Fruit fly (Drosophila melanogaster) whole organism, embryonic: ENCODE data around the gene CG15286.

ENCODE experiments used
- Aef1 ChIP-seq: fragments of 200-800 bp; sonication (Bioruptor generic); IDR thresholded peaks from 3 replicates; pipeline ENCODE4 v1.3.6; 2022; ENCODE audit warnings: missing biosample characterization, missing genetic modification characterization
- B-H2 ChIP-seq: fragments of 200-800 bp; sonication (Bioruptor generic); optimal IDR thresholded peaks from 2 replicates; lab custom pipeline; 2018; ENCODE audit warnings: missing biosample characterization, mild to moderate bottlenecking, missing genetic modification characterization
- Blimp-1 ChIP-seq: fragments of 200-800 bp; sonication (Bioruptor generic); optimal IDR thresholded peaks from 3 replicates; lab custom pipeline; 2018; ENCODE audit warnings: missing biosample characterization, missing genetic modification characterization, mild to moderate bottlenecking, moderate library complexity, missing genetic modification reagents
- CG10543 ChIP-seq: fragments of 200-800 bp; sonication (Bioruptor generic); optimal IDR thresholded peaks from 3 replicates; lab custom pipeline; 2017; ENCODE audit warnings: missing biosample characterization, mild to moderate bottlenecking, missing genetic modification characterization, moderate library complexity
- CG13775 ChIP-seq: fragments of 200-800 bp; sonication (Bioruptor generic); optimal IDR thresholded peaks from 3 replicates; lab custom pipeline; 2017; ENCODE audit warnings: missing biosample characterization, mild to moderate bottlenecking, missing genetic modification characterization
- CG15011 ChIP-seq: fragments of 200-800 bp; sonication (Bioruptor generic); optimal IDR thresholded peaks from 3 replicates; lab custom pipeline; 2018; ENCODE audit warnings: missing biosample characterization, mild to moderate bottlenecking, missing genetic modification characterization
- CG15479 ChIP-seq: fragments of 200-800 bp; sonication (Bioruptor generic); optimal IDR thresholded peaks from 3 replicates; lab custom pipeline; 2019; ENCODE audit warnings: missing biosample characterization, mild to moderate bottlenecking, missing genetic modification characterization, moderate library complexity
- CG16863 ChIP-seq: fragments of 200-800 bp; sonication (Bioruptor generic); optimal IDR thresholded peaks from 3 replicates; lab custom pipeline; 2016; ENCODE audit warnings: missing biosample characterization, missing genetic modification characterization
- CG17385 ChIP-seq: fragments of 200-800 bp; sonication (Bioruptor generic); optimal IDR thresholded peaks from 3 replicates; lab custom pipeline; 2018; ENCODE audit warnings: missing biosample characterization, mild to moderate bottlenecking, missing genetic modification characterization
- CG31388 ChIP-seq: fragments of 200-800 bp; sonication (Bioruptor generic); optimal IDR thresholded peaks from 2 replicates; lab custom pipeline; 2016; ENCODE audit warnings: missing biosample characterization, missing genetic modification characterization
- CG31441 ChIP-seq: fragments of 200-800 bp; sonication (Bioruptor generic); IDR thresholded peaks from 2 replicates; pipeline ENCODE4 v1.3.6; 2022; ENCODE audit warnings: missing biosample characterization, missing genetic modification characterization
- CG34376 ChIP-seq: fragments of 200-800 bp; sonication (Bioruptor generic); optimal IDR thresholded peaks from 2 replicates; lab custom pipeline; 2018; ENCODE audit warnings: missing biosample characterization, mild to moderate bottlenecking, missing genetic modification characterization
- CG6765 ChIP-seq: fragments of 200-800 bp; sonication (Bioruptor generic); optimal IDR thresholded peaks from 3 replicates; lab custom pipeline; 2017; ENCODE audit warnings: missing biosample characterization, mild to moderate bottlenecking, missing genetic modification characterization
- CG7786 ChIP-seq: fragments of 200-800 bp; sonication (Bioruptor generic); optimal IDR thresholded peaks from 2 replicates; lab custom pipeline; 2016; ENCODE audit warnings: missing biosample characterization, missing genetic modification characterization
- CG7839 ChIP-seq: fragments of 200-800 bp; sonication (Bioruptor generic); optimal IDR thresholded peaks from 3 replicates; lab custom pipeline; 2018; ENCODE audit warnings: missing biosample characterization, mild to moderate bottlenecking, missing genetic modification characterization, moderate library complexity
- CG8388 ChIP-seq: fragments of 200-800 bp; sonication (Bioruptor generic); optimal IDR thresholded peaks from 2 replicates; lab custom pipeline; 2019; ENCODE audit warnings: missing biosample characterization, mild to moderate bottlenecking, missing genetic modification characterization, moderate library complexity
- Chrac-16 ChIP-seq: fragments of 200-800 bp; sonication (Bioruptor generic); optimal IDR thresholded peaks from 3 replicates; lab custom pipeline; 2016; ENCODE audit warnings: missing biosample characterization, missing genetic modification characterization
- Dad ChIP-seq: fragments of 200-800 bp; sonication (Bioruptor generic); optimal IDR thresholded peaks from 3 replicates; lab custom pipeline; 2016; ENCODE audit warnings: missing biosample characterization, missing genetic modification characterization
- Dbx ChIP-seq: fragments of 200-800 bp; sonication (Bioruptor generic); IDR thresholded peaks from 3 replicates; pipeline ENCODE4 v1.3.6; 2022; ENCODE audit warnings: missing biosample characterization, missing genetic modification characterization
- Dp ChIP-seq: fragments of 200-800 bp; sonication (Bioruptor generic); optimal IDR thresholded peaks from 2 replicates; lab custom pipeline; 2018; ENCODE audit warnings: missing biosample characterization, mild to moderate bottlenecking, missing genetic modification characterization, moderate library complexity
- H2.0 ChIP-seq: fragments of 200-800 bp; sonication (Bioruptor generic); IDR thresholded peaks from 2 replicates; pipeline ENCODE4 v1.3.6; 2022; ENCODE audit warnings: missing biosample characterization, missing genetic modification characterization
- HHEX ChIP-seq: fragments of 200-800 bp; sonication (Bioruptor generic); optimal IDR thresholded peaks from 3 replicates; lab custom pipeline; 2017; ENCODE audit warnings: missing biosample characterization, mild to moderate bottlenecking, missing genetic modification characterization, missing genetic modification reagents
- Hr51 ChIP-seq, 2 experiments: fragments of 200-800 bp; sonication (Bioruptor generic); optimal IDR thresholded peaks; 2 replicates in 1 of 2; 3 replicates in 1 of 2; lab custom pipeline; 2016 to 2018; ENCODE audit warnings: missing biosample characterization in 2 of 2, missing genetic modification characterization in 2 of 2, mild to moderate bottlenecking in 1 of 2, moderate library complexity in 1 of 2
- Myb ChIP-seq: fragments of 200-800 bp; sonication (Bioruptor generic); optimal IDR thresholded peaks from 2 replicates; lab custom pipeline; 2016; ENCODE audit warnings: missing biosample characterization, missing genetic modification characterization
- Neu2 ChIP-seq: fragments of 200-800 bp; sonication (Bioruptor generic); optimal IDR thresholded peaks from 3 replicates; lab custom pipeline; 2016; ENCODE audit warnings: missing biosample characterization, missing genetic modification characterization, borderline replicate concordance
- Sox100B ChIP-seq: fragments of 200-800 bp; sonication (Bioruptor generic); optimal IDR thresholded peaks from 3 replicates; lab custom pipeline; 2018; ENCODE audit warnings: missing biosample characterization, mild to moderate bottlenecking, missing genetic modification characterization
- Xbp1 ChIP-seq: fragments of 200-800 bp; sonication (Bioruptor generic); optimal IDR thresholded peaks from 3 replicates; lab custom pipeline; 2016; ENCODE audit warnings: missing biosample characterization, mild to moderate bottlenecking, missing genetic modification characterization
- al ChIP-seq: fragments of 200-800 bp; sonication (Bioruptor generic); IDR thresholded peaks from 2 replicates; pipeline ENCODE4 v1.3.6; 2022; ENCODE audit warnings: missing biosample characterization, missing genetic modification characterization
- bbx ChIP-seq: fragments of 200-800 bp; sonication (Bioruptor generic); IDR thresholded peaks from 2 replicates; pipeline ENCODE4 v1.3.6; 2022; ENCODE audit warnings: missing biosample characterization, missing genetic modification characterization; ENCODE audit not compliant: partially characterized antibody
- caup ChIP-seq: fragments of 200-800 bp; sonication (Bioruptor generic); optimal IDR thresholded peaks from 3 replicates; lab custom pipeline; 2017; ENCODE audit warnings: missing biosample characterization, mild to moderate bottlenecking, missing genetic modification characterization, moderate library complexity; ENCODE audit not compliant: severe bottlenecking
- eyg ChIP-seq: fragments of 200-800 bp; sonication (Bioruptor generic); optimal IDR thresholded peaks from 3 replicates; lab custom pipeline; 2016; ENCODE audit warnings: missing biosample characterization, missing genetic modification characterization
- gro ChIP-seq: fragments of 200-800 bp; sonication (Bioruptor generic); optimal IDR thresholded peaks from 2 replicates; lab custom pipeline; 2016; ENCODE audit warnings: missing biosample characterization, missing genetic modification characterization
- gsb-n ChIP-seq: fragments of 200-800 bp; sonication (Bioruptor generic); optimal IDR thresholded peaks from 3 replicates; lab custom pipeline; 2018; ENCODE audit warnings: missing biosample characterization, mild to moderate bottlenecking, missing genetic modification characterization
- gt ChIP-seq: fragments of 200-800 bp; sonication (Bioruptor generic); IDR thresholded peaks from 2 replicates; pipeline ENCODE4 v1.3.6; 2022; ENCODE audit warnings: missing biosample characterization, missing genetic modification characterization
- ham ChIP-seq: fragments of 200-800 bp; sonication (Bioruptor generic); IDR thresholded peaks from 2 replicates; pipeline ENCODE4 v1.3.6; 2022; ENCODE audit warnings: missing biosample characterization, missing genetic modification characterization
- hkb ChIP-seq, 2 experiments: fragments of 200-800 bp in 1 of 2; fragments of >200 bp in 1 of 2; sonication (Bioruptor generic) in 1 of 2; IDR thresholded peaks in 1 of 2; optimal IDR thresholded peaks in 1 of 2; 2 replicates each; pipeline versions ENCODE4 v1.3.6 to Lab custom; 2017 to 2022; ENCODE audit warnings: missing biosample characterization in 1 of 2, missing genetic modification characterization in 1 of 2
- ind ChIP-seq: fragments of 200-800 bp; sonication (Bioruptor generic); optimal IDR thresholded peaks from 3 replicates; lab custom pipeline; 2016; ENCODE audit warnings: missing biosample characterization, missing genetic modification characterization
- inv ChIP-seq: fragments of 200-800 bp; sonication (Bioruptor generic); IDR thresholded peaks from 2 replicates; pipeline ENCODE4 v1.3.6; 2022; ENCODE audit warnings: missing biosample characterization, missing genetic modification characterization; ENCODE audit not compliant: partially characterized antibody
- lbe ChIP-seq: fragments of 200-800 bp; sonication (Bioruptor generic); optimal IDR thresholded peaks from 2 replicates; lab custom pipeline; 2016; ENCODE audit warnings: missing biosample characterization, mild to moderate bottlenecking, missing genetic modification characterization
- nau ChIP-seq: fragments of 200-800 bp; sonication (Bioruptor generic); optimal IDR thresholded peaks from 3 replicates; lab custom pipeline; 2017; ENCODE audit warnings: missing biosample characterization, mild to moderate bottlenecking, missing genetic modification characterization, missing genetic modification reagents
- nerfin-2 ChIP-seq: fragments of 200-800 bp; sonication (Bioruptor generic); IDR thresholded peaks from 2 replicates; pipeline ENCODE4 v1.3.6; 2022; ENCODE audit warnings: missing biosample characterization, missing genetic modification characterization; ENCODE audit not compliant: partially characterized antibody
- pb ChIP-seq: fragments of 200-800 bp; sonication (Bioruptor generic); optimal IDR thresholded peaks from 3 replicates; lab custom pipeline; 2016; ENCODE audit warnings: missing biosample characterization, missing genetic modification characterization
- pnt ChIP-seq: fragments of 200-800 bp; sonication (Bioruptor generic); optimal IDR thresholded peaks from 3 replicates; lab custom pipeline; 2016; ENCODE audit warnings: missing biosample characterization, missing genetic modification characterization
- ranshi ChIP-seq: fragments of 200-800 bp; sonication (Bioruptor generic); IDR thresholded peaks from 2 replicates; pipeline ENCODE4 v1.3.6; 2022; ENCODE audit warnings: missing biosample characterization, missing genetic modification characterization
- sens ChIP-seq: fragments of 200-800 bp; sonication (Bioruptor generic); peaks from one replicate; lab custom pipeline; 2016; ENCODE audit warnings: missing biosample characterization, missing genetic modification characterization
- shn ChIP-seq: fragments of 200-800 bp; sonication (Bioruptor generic); optimal IDR thresholded peaks from 3 replicates; lab custom pipeline; 2016; ENCODE audit warnings: missing biosample characterization, missing genetic modification characterization
- tin ChIP-seq: fragments of 200-800 bp; sonication (Bioruptor generic); optimal IDR thresholded peaks from 3 replicates; lab custom pipeline; 2016; ENCODE audit warnings: missing biosample characterization, missing genetic modification characterization
- wek ChIP-seq: fragments of 200-800 bp; sonication (Bioruptor generic); optimal IDR thresholded peaks from 3 replicates; lab custom pipeline; 2018; ENCODE audit warnings: missing biosample characterization, mild to moderate bottlenecking, missing genetic modification characterization, moderate library complexity

CG15286 gene

dm6 chr2L:14376484-14377254 is 38.6 kb downstream of the CG15286 start (continued):
- TF ChIP-seq H2.0 (0 out of 2 replicates have a peak, but pooled peaks have one; percentile 29), lbe (no peak), Chrac-16 (GFP tag; lab: Kevin White, UChicago) (peak; percentile 9), CG15479 (GFP tag; lab: Kevin White, UChicago) (no peak), Sox100B (GFP tag; lab: Kevin White, UChicago) (peak; percentile 60), Xbp1 (GFP tag; lab: Kevin White, UChicago) (peak; percentile 38), HHEX (GFP tag; lab: Kevin White, UChicago) (peak; percentile 36), Myb (peak; percentile 1), gro (GFP tag; lab: Kevin White, UChicago) (no peak), ranshi (no peak), eyg (peak; percentile 8), Dad (no peak), Blimp-1 (GFP tag; lab: Kevin White, UChicago) (peak; percentile 39), CG34376 (GFP tag; lab: Kevin White, UChicago) (no peak), Aef1 (GFP tag; lab: Robert Waterston, UW) (peak; percentile 29; the same call in 1 of the 3 replicates), B-H2 (GFP tag; lab: Kevin White, UChicago) (no peak), CG15011 (GFP tag; lab: Kevin White, UChicago) (peak; percentile 40), Neu2 (GFP tag; lab: Kevin White, UChicago) (no peak), CG7786 (GFP tag; lab: Kevin White, UChicago) (peak; percentile 9), CG6765 (no peak), inv (peak; percentile 42; the same call in 1 of the 2 replicates), CG8388 (no peak), CG31388 (GFP tag; lab: Kevin White, UChicago) (no peak), CG17385 (GFP tag; lab: Kevin White, UChicago) (peak; percentile 18), CG13775 (GFP tag; lab: Kevin White, UChicago) (peak; percentile 47), CG7839 (tag; lab: Kevin White, UChicago) (peak; percentile 71), pnt (GFP tag; lab: Kevin White, UChicago) (peak; percentile 25), hkb (optimal IDR thresholded peaks at IDR 0.05; lab: Kevin White, UChicago) (no peak), hkb (GFP tag; IDR thresholded peaks at IDR 0.05; lab: Robert Waterston, UW) (no peak), CG10543 (no peak), sens (peak; percentile 31), CG16863 (GFP tag; lab: Kevin White, UChicago) (peak; percentile 45), CG31441 (peak; percentile 64), nerfin-2 (GFP tag; lab: Robert Waterston, UW) (no peak), caup (GFP tag; lab: Kevin White, UChicago) (no peak), al (GFP tag; lab: Robert Waterston, UW) (no peak), Dp (GFP tag; lab: Kevin White, UChicago) (no peak), nau (GFP tag; lab: Kevin White, UChicago) (peak; percentile 80), ind (GFP tag; lab: Kevin White, UChicago) (peak; percentile 32), gt (peak; percentile 18; the same call in 1 of the 2 replicates), pb (GFP tag; lab: Kevin White, UChicago) (peak; percentile 3), ham (GFP tag; lab: Robert Waterston, UW) (no peak), wek (GFP tag; lab: Kevin White, UChicago) (no peak), shn (GFP tag; lab: Kevin White, UChicago) (peak; percentile 3), Dbx (GFP tag; lab: Robert Waterston, UW) (no peak), tin (GFP tag; lab: Kevin White, UChicago) (peak; percentile 16), Hr51 (GFP tag; optimal IDR thresholded peaks at IDR 0.05; lab: Kevin White, UChicago) (peak in 1 of 2 experiments; percentile 38), gsb-n (tag; lab: Kevin White, UChicago) (peak; percentile 21), bbx (GFP tag; lab: Robert Waterston, UW) (no peak)
